Fruit fly (Drosophila melanogaster): ENCODE results near the gene CG43229.

dm6 chrX:18090333-18090732, 48.0 kb upstream of the CG43229 start, which contains the start of gene Swt1:
- TF ChIP-seq psq (optimal IDR thresholded peaks at IDR 0.05) (no peak), h (optimal IDR thresholded peaks at IDR 0.05) (no peak), insv (optimal IDR thresholded peaks at IDR 0.05) (no peak)
